Fruit fly (Drosophila melanogaster): Measurements from ENCODE around the gene CG13138.

DNA sequence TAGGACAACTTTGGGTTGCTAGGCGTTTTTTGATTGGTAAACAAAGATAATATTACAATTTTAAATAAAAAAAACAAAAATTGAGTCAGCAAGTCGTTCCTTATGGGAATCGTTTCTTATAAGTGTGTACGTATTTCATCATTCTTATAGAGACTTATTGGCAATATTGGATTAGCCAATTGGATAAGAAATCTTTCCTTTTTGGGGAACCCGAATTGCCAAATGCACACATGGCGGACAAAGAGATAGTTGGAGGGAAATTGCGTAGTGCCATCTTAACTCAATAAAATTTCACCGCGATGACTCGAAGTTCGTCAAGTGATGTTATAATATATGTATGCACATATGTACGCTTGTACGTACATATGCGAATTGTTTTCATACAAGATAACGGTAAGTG is 10.5 kb downstream of the CG13138 start:
- TF ChIP-seq salr (GFP tag; optimal IDR thresholded peaks at IDR 0.05) = no peak
- TF ChIP-seq dac (GFP tag; optimal IDR thresholded peaks at IDR 0.05) = no peak
- TF ChIP-seq eg (GFP tag; IDR thresholded peaks at IDR 0.05) = no peak
- no peak for TF ChIP-seq CG11294 (GFP tag; IDR thresholded peaks at IDR 0.05)
- TF ChIP-seq CG15336 (GFP tag; IDR thresholded peaks at IDR 0.05) = no peak
- no peak for TF ChIP-seq Met (GFP tag; optimal IDR thresholded peaks at IDR 0.05)
- TF ChIP-seq Ets21C (GFP tag; optimal IDR thresholded peaks at IDR 0.05) = no peak
- TF ChIP-seq Blimp-1 (GFP tag; optimal IDR thresholded peaks at IDR 0.05) = no peak
- TF ChIP-seq CG11762 (GFP tag; optimal IDR thresholded peaks at IDR 0.05; ENCODE audit: insufficient read depth) = no peak
- TF ChIP-seq CG6792 (GFP tag; optimal IDR thresholded peaks at IDR 0.05) = no peak
- no peak for TF ChIP-seq acj6 (GFP tag; optimal IDR thresholded peaks at IDR 0.05)
- TF ChIP-seq dsx (GFP tag; optimal IDR thresholded peaks at IDR 0.05; ENCODE audit: poor library complexity, severe bottlenecking) = no peak
